Worm (Caenorhabditis elegans) whole organism, midembryonic: ENCODE results near the gene T27E4.1.

ENCODE experiments used
- T22C8.4 ChIP-seq: fragments of 200-800 bp; sonication (Bioruptor generic); IDR thresholded peaks from 2 replicates; pipeline ENCODE4 v1.3.6; 2022; ENCODE audit warnings: missing genetic modification characterization, missing compliant biosample characterization
- flt-1 ChIP-seq: fragments of 200-800 bp; sonication (Bioruptor generic); IDR thresholded peaks from 2 replicates; pipeline ENCODE4 v1.3.6; 2022; ENCODE audit warnings: missing genetic modification characterization, missing compliant biosample characterization
- med-1 ChIP-seq: sonication (generic microtip); optimal IDR thresholded peaks from 2 replicates; lab custom pipeline; 2017; ENCODE audit warnings: missing genetic modification characterization, mild to moderate bottlenecking, missing compliant biosample characterization, antibody characterized with exemption, missing genetic modification reagents; ENCODE audit not compliant: insufficient read depth
- ref-1 ChIP-seq: fragments of 200-800 bp; sonication (Bioruptor generic); conservative IDR thresholded peaks from 2 replicates; pipeline ENCODE4 v1.3.6; 2022; ENCODE audit warnings: missing genetic modification reagents, missing genetic modification characterization, missing compliant biosample characterization
- ztf-23 ChIP-seq: fragments of 200-800 bp; sonication (Bioruptor generic); IDR thresholded peaks from 2 replicates; pipeline ENCODE4 v1.3.6; 2022; ENCODE audit warnings: missing genetic modification reagents, missing genetic modification characterization, missing compliant biosample characterization
- ztf-29 ChIP-seq: fragments of 200-800 bp; sonication (Bioruptor generic); IDR thresholded peaks from 2 replicates; pipeline ENCODE4 v1.3.6; 2022; ENCODE audit warnings: missing genetic modification reagents, missing genetic modification characterization, missing compliant biosample characterization

DNA sequence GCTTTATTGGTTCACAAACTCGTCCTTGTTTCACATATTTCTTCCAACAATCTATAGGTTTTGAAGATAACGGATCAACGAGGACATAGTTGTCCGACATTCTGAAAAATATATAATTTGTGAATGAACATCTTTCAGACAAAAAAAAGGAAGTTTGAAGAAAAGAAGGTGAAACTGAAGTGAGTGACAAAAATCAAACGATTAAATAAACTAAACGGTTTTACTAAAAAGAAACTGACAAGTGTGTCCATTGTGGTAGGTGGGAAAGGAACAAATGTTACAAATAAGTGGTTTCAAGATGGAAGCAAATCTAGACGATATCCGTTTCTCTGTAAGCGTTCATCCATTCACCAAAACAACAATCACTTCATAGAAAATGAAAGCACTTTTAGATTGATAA is 29.8 kb upstream of the T27E4.1 start, which contains the start of gene C25E10.12:
- TF ChIP-seq ref-1 (no peak), med-1 (GFP tag; lab: Kevin White, UChicago) (no peak), flt-1 (GFP tag; lab: Robert Waterston, UW) (no peak), ztf-29 (GFP tag; lab: Robert Waterston, UW) (no peak), ztf-23 (GFP tag; lab: Robert Waterston, UW) (no peak), T22C8.4 (GFP tag; lab: Robert Waterston, UW) (no peak)
